Worm (Caenorhabditis elegans) whole organism, L3 larva: ENCODE measurements around the gene fbxb-5.

Experiments used
- nhr-11 ChIP-seq: fragments of 150-350 bp; optimal IDR thresholded peaks from 2 replicates; lab custom pipeline; 2014; ENCODE audit warnings: missing biosample characterization, missing genetic modification characterization
- nhr-77 ChIP-seq: fragments of 150-350 bp; optimal IDR thresholded peaks from 2 replicates; lab custom pipeline; 2014; ENCODE audit warnings: missing biosample characterization, missing genetic modification characterization

ce11 chrII:1759602-1760001 lies 37.3 kb upstream of the fbxb-5 start, which contains the start of gene F36H5.18:
- TF ChIP-seq nhr-11 (no peak), nhr-77 (tag; lab: Kevin White, UChicago) (no peak)
